Worm (Caenorhabditis elegans): ENCODE measurements around the gene Y17G9B.11.
A peak's percentile ranks its signal among the peaks of the same experiment; 100 is the strongest.

ce11 chrIV:4788332-4788731, 31.9 kb downstream of the Y17G9B.11 start, which contains the start of gene nhr-104:
- TF ChIP-seq F57C9.4 (tag; optimal IDR thresholded peaks at IDR 0.05) (no peak), dpl-1 (GFP tag; optimal IDR thresholded peaks at IDR 0.05) (no peak), pha-4 (tag; optimal IDR thresholded peaks at IDR 0.05) (peak; percentile 56), nfya-1 (tag; optimal IDR thresholded peaks at IDR 0.05; ENCODE audit: borderline replicate concordance, insufficient read depth) (no peak), snpc-1.1 (tag; optimal IDR thresholded peaks at IDR 0.05; ENCODE audit: insufficient read depth) (no peak), sptf-2 (GFP tag; optimal IDR thresholded peaks at IDR 0.05) (no peak), ama-1 (optimal IDR thresholded peaks at IDR 0.05) (no peak), ama-1 (GFP tag; optimal IDR thresholded peaks at IDR 0.05) (no peak), ztf-25 (GFP tag; IDR thresholded peaks at IDR 0.05) (no peak), hlh-12 (tag; optimal IDR thresholded peaks at IDR 0.05) (no peak), nfyb-1 (GFP tag; IDR thresholded peaks at IDR 0.05) (no peak), xnd-1 (tag; optimal IDR thresholded peaks at IDR 0.05) (no peak)
